Worm (Caenorhabditis elegans) whole organism, L1 larva: ENCODE measurements around the gene F48G7.5.

Experiments
- C34B4.2 ChIP-seq: sonication (generic microtip); optimal IDR thresholded peaks from 2 replicates; lab custom pipeline; 2017; ENCODE audit warnings: mild to moderate bottlenecking, missing genetic modification characterization, missing compliant biosample characterization
- ceh-63 ChIP-seq: fragments of 200-800 bp; sonication (Bioruptor generic); optimal IDR thresholded peaks from 2 replicates; lab custom pipeline; 2018; ENCODE audit warnings: mild to moderate bottlenecking, missing genetic modification characterization, missing compliant biosample characterization
- ceh-88 ChIP-seq: fragments of 200-800 bp; sonication (Bioruptor generic); IDR thresholded peaks from 2 replicates; pipeline ENCODE4 v1.3.6; 2022; ENCODE audit warnings: missing genetic modification characterization, missing compliant biosample characterization
- fkh-10 ChIP-seq: sonication (generic microtip); optimal IDR thresholded peaks from 2 replicates; lab custom pipeline; 2017; ENCODE audit warnings: missing biosample characterization, missing genetic modification reagents, missing genetic modification characterization
- lin-35 ChIP-seq, 2 experiments: fragments of 150-350 bp; optimal IDR thresholded peaks; 2 replicates each; lab custom pipeline; 2014; ENCODE audit warnings: missing biosample characterization in 2 of 2, missing genetic modification characterization in 2 of 2, missing genetic modification reagents in 2 of 2
- lsy-2 ChIP-seq, 2 experiments: fragments of 150-350 bp; optimal IDR thresholded peaks; 2 replicates each; lab custom pipeline; 2014; ENCODE audit warnings: missing biosample characterization in 2 of 2, missing genetic modification characterization in 2 of 2
- nhr-12 ChIP-seq: sonication (generic microtip); optimal IDR thresholded peaks from 2 replicates; lab custom pipeline; 2017; ENCODE audit warnings: missing biosample characterization, missing genetic modification characterization
- nhr-19 ChIP-seq: fragments of 200-800 bp; sonication (Bioruptor generic); conservative IDR thresholded peaks from 2 replicates; pipeline ENCODE4 v1.3.6; 2022; ENCODE audit warnings: missing genetic modification characterization, missing compliant biosample characterization
- tbx-2 ChIP-seq: sonication (generic microtip); optimal IDR thresholded peaks from 2 replicates; lab custom pipeline; 2016; ENCODE audit warnings: missing genetic modification characterization, missing compliant biosample characterization
- unc-62 ChIP-seq: fragments of 150-350 bp; optimal IDR thresholded peaks from 2 replicates; lab custom pipeline; 2014; ENCODE audit warnings: missing biosample characterization, missing genetic modification reagents, missing genetic modification characterization
- unc-86 ChIP-seq: sonication (generic microtip); optimal IDR thresholded peaks from 2 replicates; lab custom pipeline; 2016; ENCODE audit warnings: missing genetic modification characterization, missing compliant biosample characterization

- no peak for TF ChIP-seq nhr-12 (tag; lab: Kevin White, UChicago)
- TF ChIP-seq nhr-19 = no peak
- no peak for TF ChIP-seq lsy-2 (tag; optimal IDR thresholded peaks at IDR 0.05; lab: Kevin White, UChicago)
- no peak for TF ChIP-seq lin-35 (GFP tag; optimal IDR thresholded peaks at IDR 0.05; lab: Kevin White, UChicago)
- TF ChIP-seq unc-62 (GFP tag; lab: Kevin White, UChicago) = no peak
- TF ChIP-seq fkh-10 (GFP tag; lab: Kevin White, UChicago) = no peak
- TF ChIP-seq ceh-63 (GFP tag; lab: Kevin White, UChicago) = no peak
- TF ChIP-seq ceh-88 (GFP tag; lab: Robert Waterston, UW) = no peak
- TF ChIP-seq tbx-2 = no peak
- TF ChIP-seq C34B4.2 (tag; lab: Kevin White, UChicago) = no peak
- TF ChIP-seq unc-86 (tag; lab: Kevin White, UChicago) = no peak
Measured at ce11 chrV:664337-664847, 41.7 kb upstream of the F48G7.5 start, which contains the start of the genes F31F4.11 and srh-266.
